Worm (Caenorhabditis elegans) whole organism, mixed stage, embryonic: ENCODE measurements around the gene Y43F8B.18.

ENCODE experiments used
- bed-3 ChIP-seq: fragments of 200-800 bp; sonication (Bioruptor generic); optimal IDR thresholded peaks from 3 replicates; lab custom pipeline; 2018; ENCODE audit warnings: mild to moderate bottlenecking, missing genetic modification characterization, moderate library complexity, missing compliant biosample characterization
- ceh-39 ChIP-seq: fragments of 150-350 bp; optimal IDR thresholded peaks from 2 replicates; lab custom pipeline; 2014; ENCODE audit warnings: missing biosample characterization, missing genetic modification characterization
- ceh-43 ChIP-seq: fragments of 200-800 bp; sonication (Bioruptor generic); optimal IDR thresholded peaks from 2 replicates; lab custom pipeline; 2018; ENCODE audit warnings: mild to moderate bottlenecking, missing genetic modification characterization, moderate library complexity, missing compliant biosample characterization
- ceh-83 ChIP-seq: fragments of 200-800 bp; sonication (Bioruptor generic); optimal IDR thresholded peaks from 2 replicates; lab custom pipeline; 2018; ENCODE audit warnings: mild to moderate bottlenecking, missing genetic modification characterization, missing compliant biosample characterization
- ces-1 ChIP-seq: fragments of 150-350 bp; optimal IDR thresholded peaks from 2 replicates; lab custom pipeline; 2014; ENCODE audit warnings: missing biosample characterization, missing genetic modification reagents, missing genetic modification characterization
- cnd-1 ChIP-seq: fragments of 200-800 bp; sonication (Bioruptor generic); optimal IDR thresholded peaks from 2 replicates; lab custom pipeline; 2018; ENCODE audit warnings: mild to moderate bottlenecking, missing genetic modification characterization, missing compliant biosample characterization
- drap-1 ChIP-seq: fragments of 200-800 bp; sonication (Bioruptor generic); optimal IDR thresholded peaks from 3 replicates; lab custom pipeline; 2018; ENCODE audit warnings: mild to moderate bottlenecking, missing genetic modification characterization, missing compliant biosample characterization
- flh-1 ChIP-seq: fragments of 200-800 bp; sonication (Bioruptor generic); optimal IDR thresholded peaks from 2 replicates; lab custom pipeline; 2018; ENCODE audit warnings: mild to moderate bottlenecking, missing genetic modification characterization, moderate library complexity, missing compliant biosample characterization
- mab-5 ChIP-seq: fragments of 150-350 bp; optimal IDR thresholded peaks from 2 replicates; lab custom pipeline; 2014; ENCODE audit warnings: missing biosample characterization, missing genetic modification characterization
- tbx-8 ChIP-seq: fragments of 200-800 bp; sonication (Bioruptor generic); optimal IDR thresholded peaks from 2 replicates; lab custom pipeline; 2018; ENCODE audit warnings: mild to moderate bottlenecking, missing genetic modification characterization, moderate library complexity, missing compliant biosample characterization
- zip-8 ChIP-seq: fragments of 150-350 bp; optimal IDR thresholded peaks from 2 replicates; lab custom pipeline; 2014; ENCODE audit warnings: missing biosample characterization, missing genetic modification characterization
- ztf-11 ChIP-seq: fragments of 150-350 bp; optimal IDR thresholded peaks from 2 replicates; lab custom pipeline; 2014; ENCODE audit warnings: missing biosample characterization, missing genetic modification characterization

Gene Y43F8B.18

DNA sequence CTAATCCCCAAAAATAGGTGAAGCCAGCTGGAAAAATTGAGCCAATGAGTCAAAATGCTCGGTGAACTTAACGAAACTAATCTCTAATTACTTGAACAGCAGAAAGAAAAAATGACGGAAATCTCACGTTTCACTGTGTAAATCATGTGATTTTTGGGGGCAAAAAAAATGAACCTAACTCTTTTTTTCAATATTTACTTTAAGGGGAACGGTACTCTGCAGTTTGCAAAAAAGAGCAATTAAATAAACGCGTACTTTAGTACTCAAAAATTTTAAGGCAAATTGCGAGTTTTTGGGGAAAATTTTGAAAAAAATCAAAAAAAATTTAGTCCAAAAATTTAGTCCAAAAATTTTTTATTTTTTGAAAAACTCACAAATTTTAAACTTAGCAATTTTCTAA lies 45.2 kb downstream of the Y43F8B.18 start:
- no peak for TF ChIP-seq ztf-11 (tag; lab: Kevin White, UChicago)
- TF ChIP-seq mab-5 (tag; lab: Kevin White, UChicago) = no peak
- TF ChIP-seq ceh-83 (GFP tag; lab: Kevin White, UChicago) = no peak
- TF ChIP-seq ceh-39 (tag; lab: Kevin White, UChicago) = no peak
- no peak for TF ChIP-seq bed-3
- no peak for TF ChIP-seq cnd-1 (tag; lab: Kevin White, UChicago)

ce11 chrV:19533010-19533409 lies 47.2 kb downstream of the Y43F8B.18 start, which contains the start of gene Y43F8B.2:
Y43F8B.2 (minus strand) TSS chrV:19533110.
- TF ChIP-seq ces-1 (GFP tag; lab: Kevin White, UChicago) (no peak), flh-1 (GFP tag; lab: Kevin White, UChicago) (no peak), tbx-8 (GFP tag; lab: Kevin White, UChicago) (no peak), ceh-43 (GFP tag; lab: Kevin White, UChicago) (no peak), drap-1 (GFP tag; lab: Kevin White, UChicago) (no peak)

DNA sequence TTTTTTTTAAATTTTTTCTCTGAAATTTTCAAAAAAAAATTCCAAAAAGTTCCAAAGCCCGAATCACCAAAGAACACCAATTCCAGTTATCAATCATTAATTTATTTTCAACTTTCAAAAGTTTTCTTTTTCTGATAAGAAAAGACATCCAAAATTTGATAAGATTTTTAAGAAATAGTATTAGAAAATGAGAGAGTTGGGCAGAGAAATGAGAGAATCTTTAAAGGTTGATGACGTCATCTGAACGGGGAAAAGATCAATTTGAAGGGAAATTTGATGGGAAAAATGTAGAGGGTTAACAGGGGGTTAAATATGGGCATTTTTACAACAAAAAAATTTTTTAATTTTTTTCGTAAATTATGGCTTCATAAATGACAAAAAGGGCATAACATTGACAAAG lies 47.7 kb downstream of the Y43F8B.18 start:
- TF ChIP-seq zip-8 (tag; lab: Kevin White, UChicago) (peak; percentile 31), ztf-11 (tag; lab: Kevin White, UChicago) (no peak)
- TF ChIP-seq, all 35 proteins: peak for 1
